Worm (Caenorhabditis elegans) whole organism, L2 larva: ENCODE results near the gene czw-1.

Experiments
- C34F6.9 ChIP-seq: fragments of 150-350 bp; optimal IDR thresholded peaks from 2 replicates; lab custom pipeline; 2014; ENCODE audit warnings: missing biosample characterization, missing genetic modification characterization
- F13H6.1 ChIP-seq: sonication (generic microtip); optimal IDR thresholded peaks from 2 replicates; lab custom pipeline; 2016; ENCODE audit warnings: missing genetic modification characterization, missing compliant biosample characterization
- R02D3.7 ChIP-seq: fragments of 150-350 bp; optimal IDR thresholded peaks from 2 replicates; lab custom pipeline; 2014; ENCODE audit warnings: missing biosample characterization, missing genetic modification characterization
- Y55F3AM.14 ChIP-seq: fragments of 200-800 bp; sonication (Bioruptor generic); optimal IDR thresholded peaks from 2 replicates; lab custom pipeline; 2018; ENCODE audit warnings: mild to moderate bottlenecking, missing genetic modification characterization, missing compliant biosample characterization
- ZK546.5 ChIP-seq: sonication (generic microtip); optimal IDR thresholded peaks from 2 replicates; lab custom pipeline; 2017; ENCODE audit warnings: missing biosample characterization, missing genetic modification characterization
- ama-1 ChIP-seq: fragments of 150-350 bp; optimal IDR thresholded peaks from 2 replicates; lab custom pipeline; 2018; ENCODE audit warnings: inconsistent platforms
- blmp-1 ChIP-seq: sonication (generic microtip); optimal IDR thresholded peaks from 2 replicates; lab custom pipeline; 2017; ENCODE audit warnings: missing genetic modification characterization, mild to moderate bottlenecking, missing compliant biosample characterization, antibody characterized with exemption, moderate library complexity; ENCODE audit not compliant: insufficient read depth
- crh-2 ChIP-seq: sonication (generic microtip); optimal IDR thresholded peaks from 2 replicates; lab custom pipeline; 2017; ENCODE audit warnings: missing biosample characterization, missing genetic modification characterization
- dmd-4 ChIP-seq: sonication (generic microtip); optimal IDR thresholded peaks from 2 replicates; lab custom pipeline; 2017; ENCODE audit warnings: missing biosample characterization, missing genetic modification characterization
- egl-27 ChIP-seq: sonication (generic microtip); optimal IDR thresholded peaks from 3 replicates; lab custom pipeline; 2017; ENCODE audit warnings: missing biosample characterization, missing genetic modification reagents, missing genetic modification characterization
- elt-1 ChIP-seq: fragments of 150-350 bp; optimal IDR thresholded peaks from 2 replicates; lab custom pipeline; 2014; ENCODE audit warnings: missing biosample characterization, missing genetic modification characterization
- elt-3 ChIP-seq: sonication (generic microtip); optimal IDR thresholded peaks from 2 replicates; lab custom pipeline; 2017; ENCODE audit warnings: missing biosample characterization, missing genetic modification characterization
- gmeb-1 ChIP-seq: fragments of 150-350 bp; optimal IDR thresholded peaks from 2 replicates; lab custom pipeline; 2014; ENCODE audit warnings: missing biosample characterization, missing genetic modification characterization
- lin-11 ChIP-seq: fragments of 150-350 bp; sonication (generic microtip); optimal IDR thresholded peaks from 2 replicates; lab custom pipeline; 2014; ENCODE audit warnings: missing biosample characterization, missing genetic modification characterization, inconsistent platforms, mixed read lengths
- lsy-2 ChIP-seq, 2 experiments: fragments of 150-350 bp in 1 of 2; sonication (generic microtip) in 1 of 2; optimal IDR thresholded peaks; 2 replicates each; lab custom pipeline; 2014 to 2017; ENCODE audit warnings: missing biosample characterization in 2 of 2, missing genetic modification characterization in 2 of 2
- mab-5 ChIP-seq: fragments of 150-350 bp; optimal IDR thresholded peaks from 2 replicates; lab custom pipeline; 2014; ENCODE audit warnings: missing biosample characterization, missing genetic modification characterization
- mbf-1 ChIP-seq: sonication (generic microtip); optimal IDR thresholded peaks from 2 replicates; lab custom pipeline; 2017; ENCODE audit warnings: missing biosample characterization, missing genetic modification characterization
- mdl-1 ChIP-seq, 2 experiments: fragments of 150-350 bp in 1 of 2; sonication (generic microtip) in 1 of 2; optimal IDR thresholded peaks; 2 replicates each; lab custom pipeline; 2017; ENCODE audit warnings: missing biosample characterization in 2 of 2, missing genetic modification characterization in 2 of 2
- nhr-11 ChIP-seq: fragments of 150-350 bp; optimal IDR thresholded peaks from 2 replicates; lab custom pipeline; 2014; ENCODE audit warnings: missing biosample characterization, missing genetic modification characterization
- nhr-129 ChIP-seq: fragments of 150-350 bp; optimal IDR thresholded peaks from 2 replicates; lab custom pipeline; 2014; ENCODE audit warnings: missing biosample characterization, missing genetic modification characterization
- nhr-21 ChIP-seq: fragments of 150-350 bp; optimal IDR thresholded peaks from 2 replicates; lab custom pipeline; 2014; ENCODE audit warnings: missing biosample characterization, missing genetic modification characterization
- nhr-23 ChIP-seq: fragments of 150-350 bp; optimal IDR thresholded peaks from 2 replicates; lab custom pipeline; 2014; ENCODE audit warnings: missing biosample characterization, missing genetic modification reagents, missing genetic modification characterization
- nhr-25 ChIP-seq: fragments of 150-350 bp; sonication (generic microtip); optimal IDR thresholded peaks from 3 replicates; lab custom pipeline; 2014; ENCODE audit warnings: missing biosample characterization, missing genetic modification characterization
- nhr-6 ChIP-seq: fragments of 150-350 bp; optimal IDR thresholded peaks from 2 replicates; lab custom pipeline; 2014; ENCODE audit warnings: missing biosample characterization, missing genetic modification characterization
- nhr-77 ChIP-seq: fragments of 150-350 bp; optimal IDR thresholded peaks from 2 replicates; lab custom pipeline; 2014; ENCODE audit warnings: missing biosample characterization, missing genetic modification characterization
- sem-4 ChIP-seq: fragments of 150-350 bp; optimal IDR thresholded peaks from 2 replicates; lab custom pipeline; 2014; ENCODE audit warnings: missing biosample characterization, missing genetic modification reagents, missing genetic modification characterization
- skn-1 ChIP-seq: sonication (generic microtip); optimal IDR thresholded peaks from 2 replicates; lab custom pipeline; 2017; ENCODE audit warnings: missing biosample characterization, missing genetic modification characterization
- sma-3 ChIP-seq: sonication (generic microtip); optimal IDR thresholded peaks from 2 replicates; lab custom pipeline; 2016; ENCODE audit warnings: missing genetic modification reagents, missing genetic modification characterization, missing compliant biosample characterization
- sma-9 ChIP-seq, 2 experiments: fragments of 150-350 bp in 1 of 2; sonication (generic microtip) in 1 of 2; optimal IDR thresholded peaks; 2 replicates each; lab custom pipeline; 2014 to 2016; ENCODE audit warnings: missing genetic modification characterization in 2 of 2, mild to moderate bottlenecking in 1 of 2, missing biosample characterization in 1 of 2, missing compliant biosample characterization in 1 of 2, missing genetic modification reagents in 1 of 2, moderate library complexity in 1 of 2
- unc-39 ChIP-seq: fragments of 150-350 bp; optimal IDR thresholded peaks from 2 replicates; lab custom pipeline; 2014; ENCODE audit warnings: missing biosample characterization, missing genetic modification characterization
- unc-55 ChIP-seq: fragments of 150-350 bp; sonication (generic microtip); optimal IDR thresholded peaks from 3 replicates; lab custom pipeline; 2014; ENCODE audit warnings: missing biosample characterization, missing genetic modification reagents, missing genetic modification characterization
- zag-1 ChIP-seq: fragments of 150-350 bp; optimal IDR thresholded peaks from 2 replicates; lab custom pipeline; 2014; ENCODE audit warnings: missing biosample characterization, missing genetic modification characterization
- ztf-1 ChIP-seq: fragments of 200-800 bp; sonication (Bioruptor generic); conservative IDR thresholded peaks from 2 replicates; pipeline ENCODE4 v1.3.6; 2022; ENCODE audit warnings: missing genetic modification characterization, missing compliant biosample characterization
- ztf-11 ChIP-seq: sonication (generic microtip); optimal IDR thresholded peaks from 2 replicates; lab custom pipeline; 2017; ENCODE audit warnings: missing biosample characterization, missing genetic modification characterization

czw-1 gene

DNA sequence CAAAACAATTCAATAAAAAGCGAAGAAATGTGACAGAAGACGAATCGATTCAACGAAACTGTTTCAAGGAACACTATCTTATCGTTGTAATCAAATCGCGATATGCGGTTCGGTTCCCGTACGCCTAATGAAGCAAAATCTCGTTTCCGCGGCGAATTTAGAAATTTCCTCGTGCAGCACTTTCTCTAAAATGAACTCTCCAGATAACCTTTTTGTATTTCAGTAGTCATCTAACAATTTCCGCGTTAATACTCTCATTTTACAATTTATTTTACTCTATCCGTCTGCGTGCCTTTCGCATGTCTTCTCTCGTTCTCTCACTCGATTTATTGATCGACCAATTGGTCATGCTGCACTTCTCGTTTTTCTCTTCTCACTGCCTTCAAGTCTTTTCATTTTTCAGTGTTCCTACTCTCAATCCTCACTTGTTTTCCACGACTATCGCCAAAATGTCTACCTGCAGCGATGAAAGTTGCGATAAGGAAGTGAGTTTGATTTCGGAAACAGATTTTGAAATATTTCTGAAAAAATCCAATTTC lies 36.4 kb downstream of the czw-1 start, which contains the start of the genes npp-27 and ntl-4 (continued):
- TF ChIP-seq nhr-129 (tag; lab: Kevin White, UChicago): peak; percentile 30
- no peak for TF ChIP-seq gmeb-1 (tag; lab: Kevin White, UChicago)
- TF ChIP-seq nhr-11 (tag; lab: Kevin White, UChicago): no peak
- TF ChIP-seq, all 48 proteins: peak for 11

DNA sequence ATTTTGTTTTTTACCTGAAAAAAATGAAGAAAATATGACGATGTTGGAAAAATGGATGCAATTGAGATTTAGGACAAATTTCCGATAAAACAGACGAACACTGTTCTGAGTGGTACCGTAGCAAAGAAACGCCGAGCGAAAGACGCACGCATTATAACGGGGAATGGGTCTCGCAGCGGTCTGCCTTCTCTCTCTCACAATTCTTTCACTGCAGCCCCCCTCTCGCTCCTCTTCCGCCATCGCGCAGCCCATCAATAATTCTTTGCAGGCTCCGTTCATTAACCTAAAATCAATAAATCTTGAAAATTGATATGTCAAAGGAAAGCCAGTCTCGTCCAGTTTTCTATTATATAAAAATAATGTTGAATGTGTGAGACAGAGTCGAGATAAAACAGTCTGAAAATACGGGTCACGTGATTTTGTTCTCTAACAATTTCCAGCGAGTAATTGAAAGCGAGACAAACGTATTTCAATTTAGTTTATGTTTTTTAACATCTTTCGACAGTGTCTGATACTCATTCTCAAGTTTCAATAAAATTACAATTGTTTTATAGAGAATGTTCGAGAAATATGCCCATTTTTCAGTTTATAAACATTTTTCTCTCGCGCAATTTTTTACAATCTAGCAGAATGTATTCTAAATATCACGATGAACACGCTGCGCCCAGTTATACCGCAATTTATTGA lies 37.0 kb downstream of the czw-1 start:
- peak; percentile 42 for TF ChIP-seq C34F6.9 (tag; lab: Kevin White, UChicago)
- no peak for TF ChIP-seq mdl-1 (tag; optimal IDR thresholded peaks at IDR 0.05; lab: Kevin White, UChicago)
- TF ChIP-seq ztf-11 (tag; lab: Kevin White, UChicago): no peak
- TF ChIP-seq ZK546.5 (tag; lab: Kevin White, UChicago): no peak
- no peak for TF ChIP-seq nhr-6 (tag; lab: Kevin White, UChicago)
- peak; percentile 31 for TF ChIP-seq unc-55 (GFP tag; lab: Kevin White, UChicago)
- no peak for TF ChIP-seq egl-27 (tag; lab: Kevin White, UChicago)
- TF ChIP-seq ama-1 (lab: Kevin White, UChicago): peak; percentile 34
- no peak for TF ChIP-seq unc-39 (tag; lab: Kevin White, UChicago)
- TF ChIP-seq elt-1: no peak
- TF ChIP-seq skn-1 (tag; lab: Kevin White, UChicago): no peak
- peak in 1 of 2 experiments; percentile 57 for TF ChIP-seq lsy-2 (tag; optimal IDR thresholded peaks at IDR 0.05; lab: Kevin White, UChicago)
- TF ChIP-seq crh-2 (tag; lab: Kevin White, UChicago): no peak

DNA sequence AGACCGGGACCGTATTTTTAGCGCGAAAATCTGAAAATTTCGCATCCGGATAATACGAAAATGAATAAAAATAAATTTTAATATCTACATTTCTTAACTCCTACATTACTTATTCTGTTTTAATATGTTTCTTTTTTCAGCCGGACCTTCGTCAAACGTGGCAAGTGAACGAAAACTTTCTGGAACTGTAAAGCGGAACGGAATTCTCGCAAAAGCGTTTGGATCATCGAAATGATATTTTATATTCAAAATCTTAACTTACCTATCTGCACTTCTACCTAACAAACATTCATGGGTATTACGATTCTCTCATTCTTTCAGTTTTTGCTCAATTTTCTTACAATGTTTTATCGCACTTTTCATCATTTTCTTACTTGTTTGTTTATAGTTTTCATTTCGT lies 40.0 kb downstream of the czw-1 start:
- no peak for TF ChIP-seq nhr-129 (tag; lab: Kevin White, UChicago)
- no peak for TF ChIP-seq blmp-1 (tag; lab: Kevin White, UChicago)
- no peak for TF ChIP-seq nhr-25
- no peak for TF ChIP-seq sem-4 (tag; lab: Kevin White, UChicago)
- TF ChIP-seq Y55F3AM.14 (GFP tag; lab: Kevin White, UChicago): no peak
- TF ChIP-seq mab-5 (tag; lab: Kevin White, UChicago): no peak
- no peak for TF ChIP-seq elt-3 (tag; lab: Kevin White, UChicago)
- no peak for TF ChIP-seq C34F6.9 (tag; lab: Kevin White, UChicago)
- no peak for TF ChIP-seq nhr-77 (tag; lab: Kevin White, UChicago)
- TF ChIP-seq sma-3 (GFP tag; lab: Kevin White, UChicago): no peak
- TF ChIP-seq dmd-4 (tag; lab: Kevin White, UChicago): no peak
- TF ChIP-seq ZK546.5 (tag; lab: Kevin White, UChicago): no peak
- TF ChIP-seq nhr-23 (tag; lab: Kevin White, UChicago): no peak
- no peak for TF ChIP-seq zag-1 (tag; lab: Kevin White, UChicago)
- TF ChIP-seq R02D3.7 (tag; lab: Kevin White, UChicago): no peak
- no peak for TF ChIP-seq mbf-1 (tag; lab: Kevin White, UChicago)

DNA sequence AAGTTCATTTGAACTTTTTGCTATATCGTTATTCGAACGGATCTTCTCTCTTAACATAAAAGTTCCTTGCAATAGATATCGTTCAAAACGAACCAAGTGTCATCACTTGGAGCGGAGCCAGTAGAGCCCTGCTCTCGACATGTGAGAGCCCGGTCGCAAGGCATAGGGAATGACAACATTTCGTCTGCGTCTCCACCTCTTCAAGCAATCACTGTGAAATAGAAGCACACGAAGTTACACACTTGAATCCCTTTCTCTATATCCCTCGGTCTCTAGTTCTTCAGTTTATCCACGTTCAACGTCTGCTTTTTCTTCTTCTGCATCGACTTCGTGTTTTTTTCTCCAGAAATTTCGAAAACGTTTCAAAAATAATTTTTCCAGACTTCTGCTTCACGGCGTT lies 43.3 kb downstream of the czw-1 start, which contains the start of gene C49H3.6:
Gene C49H3.6, plus strand, starts transcription at position 380 of the 400 bp plus-strand sequence.
- peak; percentile 77 for TF ChIP-seq C34F6.9 (tag; lab: Kevin White, UChicago)
- TF ChIP-seq unc-39 (tag; lab: Kevin White, UChicago): no peak
- no peak for TF ChIP-seq elt-3 (tag; lab: Kevin White, UChicago)
- TF ChIP-seq unc-55 (GFP tag; lab: Kevin White, UChicago): peak; percentile 52
- TF ChIP-seq nhr-21 (tag; lab: Kevin White, UChicago): no peak
- TF ChIP-seq nhr-129 (tag; lab: Kevin White, UChicago): peak; percentile 74
- no peak for TF ChIP-seq ztf-1 (GFP tag; lab: Robert Waterston, UW)
- TF ChIP-seq sem-4 (tag; lab: Kevin White, UChicago): peak; percentile 64
- TF ChIP-seq F13H6.1 (tag; lab: Kevin White, UChicago): peak; percentile 30
- TF ChIP-seq crh-2 (tag; lab: Kevin White, UChicago): no peak
- peak; percentile 6 to 69 for TF ChIP-seq lsy-2 (tag; optimal IDR thresholded peaks at IDR 0.05; lab: Kevin White, UChicago)
- peak; percentile 1 for TF ChIP-seq lin-11 (tag; lab: Kevin White, UChicago)
- peak; percentile 29 for TF ChIP-seq sma-9 (GFP tag; optimal IDR thresholded peaks at IDR 0.05; lab: Kevin White, UChicago)
- TF ChIP-seq sma-9 (tag; optimal IDR thresholded peaks at IDR 0.05; lab: Kevin White, UChicago): no peak
